Worm (Caenorhabditis elegans) whole organism, late embryonic: Measurements from ENCODE around the gene comt-1.
A peak's percentile ranks its signal among the peaks of the same experiment; 100 is the strongest.

Source experiments
- C38D4.7 ChIP-seq: fragments of 200-800 bp; sonication (Bioruptor generic); optimal IDR thresholded peaks from 2 replicates; lab custom pipeline; 2018; ENCODE audit warnings: mild to moderate bottlenecking, missing genetic modification characterization, moderate library complexity, missing compliant biosample characterization
- F13H6.1 ChIP-seq: sonication (generic microtip); optimal IDR thresholded peaks from 2 replicates; lab custom pipeline; 2016; ENCODE audit warnings: missing genetic modification characterization, missing compliant biosample characterization
- K09A11.1 ChIP-seq: sonication (generic microtip); optimal IDR thresholded peaks from 2 replicates; lab custom pipeline; 2017; ENCODE audit warnings: antibody characterized with exemption, mild to moderate bottlenecking, missing genetic modification characterization, missing compliant biosample characterization; ENCODE audit not compliant: insufficient read depth
- T23F11.4 ChIP-seq: fragments of 200-800 bp; sonication (Bioruptor generic); optimal IDR thresholded peaks from 2 replicates; lab custom pipeline; 2018; ENCODE audit warnings: mild to moderate bottlenecking, missing genetic modification characterization, missing compliant biosample characterization
- Y22D7AL.16 ChIP-seq: sonication (generic microtip); optimal IDR thresholded peaks from 2 replicates; lab custom pipeline; 2016; ENCODE audit warnings: missing genetic modification characterization, missing compliant biosample characterization
- ahr-1 ChIP-seq: sonication (generic microtip); optimal IDR thresholded peaks from 2 replicates; lab custom pipeline; 2016; ENCODE audit warnings: missing genetic modification characterization, missing compliant biosample characterization
- ceh-22 ChIP-seq: sonication (generic microtip); optimal IDR thresholded peaks from 2 replicates; lab custom pipeline; 2017; ENCODE audit warnings: missing biosample characterization, missing genetic modification characterization
- ceh-24 ChIP-seq: sonication (generic microtip); optimal IDR thresholded peaks from 2 replicates; lab custom pipeline; 2016; ENCODE audit warnings: mild to moderate bottlenecking, missing genetic modification characterization, missing compliant biosample characterization
- ceh-34 ChIP-seq: sonication (generic microtip); optimal IDR thresholded peaks from 2 replicates; lab custom pipeline; 2016; ENCODE audit warnings: mild to moderate bottlenecking, missing genetic modification characterization, missing compliant biosample characterization
- ceh-45 ChIP-seq: fragments of 200-800 bp; sonication (Bioruptor generic); IDR thresholded peaks from 2 replicates; pipeline ENCODE4 v1.3.6; 2022; ENCODE audit warnings: missing genetic modification reagents, missing genetic modification characterization, missing compliant biosample characterization
- ceh-6 ChIP-seq: fragments of 200-800 bp; sonication (Bioruptor generic); optimal IDR thresholded peaks from 2 replicates; lab custom pipeline; 2018; ENCODE audit warnings: mild to moderate bottlenecking, missing genetic modification characterization, missing compliant biosample characterization
- ceh-9 ChIP-seq: sonication (generic microtip); optimal IDR thresholded peaks from 2 replicates; lab custom pipeline; 2016; ENCODE audit warnings: mild to moderate bottlenecking, missing genetic modification characterization, inconsistent platforms, missing compliant biosample characterization
- che-1 ChIP-seq: sonication (generic microtip); optimal IDR thresholded peaks from 2 replicates; lab custom pipeline; 2016; ENCODE audit warnings: mild to moderate bottlenecking, missing genetic modification characterization, missing compliant biosample characterization
- dve-1 ChIP-seq: sonication (generic microtip); optimal IDR thresholded peaks from 2 replicates; lab custom pipeline; 2017; ENCODE audit warnings: antibody characterized with exemption, mild to moderate bottlenecking, missing genetic modification characterization, missing compliant biosample characterization
- elt-2 ChIP-seq: sonication (generic microtip); optimal IDR thresholded peaks from 2 replicates; lab custom pipeline; 2016; ENCODE audit warnings: missing genetic modification reagents, missing genetic modification characterization, missing compliant biosample characterization
- ets-4 ChIP-seq: sonication (generic microtip); optimal IDR thresholded peaks from 2 replicates; lab custom pipeline; 2016; ENCODE audit warnings: missing genetic modification characterization, missing compliant biosample characterization
- fkh-10 ChIP-seq: fragments of 150-350 bp; optimal IDR thresholded peaks from 2 replicates; lab custom pipeline; 2014; ENCODE audit warnings: missing biosample characterization, missing genetic modification reagents, missing genetic modification characterization
- fkh-6 ChIP-seq: sonication (generic microtip); optimal IDR thresholded peaks from 2 replicates; lab custom pipeline; 2016; ENCODE audit warnings: missing genetic modification characterization, missing compliant biosample characterization
- gmeb-2 ChIP-seq: sonication (generic microtip); optimal IDR thresholded peaks from 2 replicates; lab custom pipeline; 2016; ENCODE audit warnings: missing genetic modification characterization, inconsistent platforms, missing compliant biosample characterization
- hlh-15 ChIP-seq: sonication (generic microtip); optimal IDR thresholded peaks from 2 replicates; lab custom pipeline; 2016; ENCODE audit warnings: missing genetic modification characterization, missing compliant biosample characterization
- hlh-6 ChIP-seq: sonication (generic microtip); optimal IDR thresholded peaks from 2 replicates; lab custom pipeline; 2016; ENCODE audit warnings: missing genotype, missing genetic modification characterization, missing compliant biosample characterization
- hlh-8 ChIP-seq: sonication (generic microtip); optimal IDR thresholded peaks from 2 replicates; lab custom pipeline; 2016; ENCODE audit warnings: missing genotype, missing genetic modification characterization, missing compliant biosample characterization
- lim-6 ChIP-seq: sonication (generic microtip); optimal IDR thresholded peaks from 2 replicates; lab custom pipeline; 2016; ENCODE audit warnings: missing genetic modification characterization, missing compliant biosample characterization
- nhr-11 ChIP-seq: fragments of 150-350 bp; optimal IDR thresholded peaks from 2 replicates; lab custom pipeline; 2014; ENCODE audit warnings: missing biosample characterization, missing genetic modification characterization
- nhr-232 ChIP-seq: sonication (generic microtip); optimal IDR thresholded peaks from 2 replicates; lab custom pipeline; 2016; ENCODE audit warnings: missing genetic modification characterization, missing compliant biosample characterization
- npax-4 ChIP-seq: sonication (generic microtip); optimal IDR thresholded peaks from 2 replicates; lab custom pipeline; 2016; ENCODE audit warnings: missing genetic modification characterization, missing compliant biosample characterization
- odd-2 ChIP-seq: sonication (generic microtip); optimal IDR thresholded peaks from 2 replicates; lab custom pipeline; 2017; ENCODE audit warnings: antibody characterized with exemption, mild to moderate bottlenecking, missing genetic modification characterization, missing compliant biosample characterization
- pag-3 ChIP-seq: sonication (generic microtip); optimal IDR thresholded peaks from 2 replicates; lab custom pipeline; 2016; ENCODE audit warnings: missing compliant biosample characterization, missing genetic modification characterization, borderline replicate concordance
- pat-9 ChIP-seq: fragments of 200-800 bp; sonication (Bioruptor generic); optimal IDR thresholded peaks from 2 replicates; lab custom pipeline; 2018; ENCODE audit warnings: mild to moderate bottlenecking, missing genetic modification characterization, moderate library complexity, missing compliant biosample characterization
- pax-1 ChIP-seq: fragments of 150-350 bp; optimal IDR thresholded peaks from 2 replicates; lab custom pipeline; 2014; ENCODE audit warnings: missing biosample characterization, missing genetic modification characterization
- pha-2 ChIP-seq: sonication (generic microtip); optimal IDR thresholded peaks from 2 replicates; lab custom pipeline; 2017; ENCODE audit warnings: mild to moderate bottlenecking, missing genetic modification characterization, missing compliant biosample characterization
- pqm-1 ChIP-seq: sonication (generic microtip); optimal IDR thresholded peaks from 2 replicates; lab custom pipeline; 2016; ENCODE audit warnings: missing genetic modification characterization, missing compliant biosample characterization
- pros-1 ChIP-seq: fragments of 150-350 bp; optimal IDR thresholded peaks from 2 replicates; lab custom pipeline; 2014; ENCODE audit warnings: missing biosample characterization, missing genetic modification reagents, missing genetic modification characterization
- ref-2 ChIP-seq: sonication (generic microtip); optimal IDR thresholded peaks from 2 replicates; lab custom pipeline; 2016; ENCODE audit warnings: missing genetic modification characterization, missing compliant biosample characterization
- sox-2 ChIP-seq: fragments of 200-800 bp; sonication (Bioruptor generic); IDR thresholded peaks from 2 replicates; pipeline ENCODE4 v1.3.6; 2022; ENCODE audit warnings: missing genetic modification reagents, missing genetic modification characterization, missing compliant biosample characterization
- sox-4 ChIP-seq: sonication (generic microtip); optimal IDR thresholded peaks from 2 replicates; lab custom pipeline; 2017; ENCODE audit warnings: mild to moderate bottlenecking, missing genetic modification characterization, inconsistent platforms, missing compliant biosample characterization
- syd-9 ChIP-seq: sonication (generic microtip); optimal IDR thresholded peaks from 2 replicates; lab custom pipeline; 2016; ENCODE audit warnings: mild to moderate bottlenecking, missing genetic modification characterization, moderate library complexity, missing compliant biosample characterization
- unc-42 ChIP-seq: sonication (generic microtip); optimal IDR thresholded peaks from 2 replicates; lab custom pipeline; 2016; ENCODE audit warnings: missing genotype, missing genetic modification characterization, missing compliant biosample characterization
- unc-86 ChIP-seq: sonication (generic microtip); optimal IDR thresholded peaks from 2 replicates; lab custom pipeline; 2016; ENCODE audit warnings: missing genetic modification characterization, missing compliant biosample characterization

The comt-1 gene

DNA sequence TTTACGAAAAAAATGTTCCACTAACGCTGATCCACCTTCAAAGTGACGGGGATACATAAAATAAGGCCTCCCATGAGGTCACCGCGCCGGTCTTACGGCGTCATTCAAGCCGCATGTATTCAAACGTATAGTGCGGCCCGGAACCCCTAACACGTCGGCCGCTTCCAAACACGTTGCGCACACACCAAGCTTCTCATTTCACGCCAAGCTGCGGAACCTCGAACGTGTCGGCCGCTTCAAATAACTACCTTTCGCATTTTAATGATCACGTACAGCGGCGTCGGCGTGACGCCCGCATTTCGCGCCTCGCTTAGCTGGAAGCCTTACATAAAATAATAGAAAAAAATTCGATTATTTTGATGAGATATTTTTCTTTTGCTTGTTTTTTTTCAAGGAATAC lies 18.8 kb downstream of the comt-1 start:
- no peak for TF ChIP-seq ceh-45 (GFP tag; lab: Robert Waterston, UW)
- TF ChIP-seq fkh-6 (tag; lab: Kevin White, UChicago) = no peak
- TF ChIP-seq ets-4 = no peak
- no peak for TF ChIP-seq pat-9 (tag; lab: Kevin White, UChicago)
- no peak for TF ChIP-seq ceh-24
- no peak for TF ChIP-seq fkh-10 (GFP tag; lab: Kevin White, UChicago)
- TF ChIP-seq gmeb-2 = no peak
- TF ChIP-seq syd-9 (tag; lab: Kevin White, UChicago) = no peak
- no peak for TF ChIP-seq pqm-1 (tag; lab: Kevin White, UChicago)
- no peak for TF ChIP-seq hlh-6
- no peak for TF ChIP-seq nhr-232 (tag; lab: Kevin White, UChicago)
- no peak for TF ChIP-seq odd-2 (tag; lab: Kevin White, UChicago)
- no peak for TF ChIP-seq hlh-8 (tag; lab: Kevin White, UChicago)
- no peak for TF ChIP-seq ceh-6 (GFP tag; lab: Kevin White, UChicago)
- no peak for TF ChIP-seq pha-2 (tag; lab: Kevin White, UChicago)
- TF ChIP-seq ceh-22 (tag; lab: Kevin White, UChicago) = no peak

DNA sequence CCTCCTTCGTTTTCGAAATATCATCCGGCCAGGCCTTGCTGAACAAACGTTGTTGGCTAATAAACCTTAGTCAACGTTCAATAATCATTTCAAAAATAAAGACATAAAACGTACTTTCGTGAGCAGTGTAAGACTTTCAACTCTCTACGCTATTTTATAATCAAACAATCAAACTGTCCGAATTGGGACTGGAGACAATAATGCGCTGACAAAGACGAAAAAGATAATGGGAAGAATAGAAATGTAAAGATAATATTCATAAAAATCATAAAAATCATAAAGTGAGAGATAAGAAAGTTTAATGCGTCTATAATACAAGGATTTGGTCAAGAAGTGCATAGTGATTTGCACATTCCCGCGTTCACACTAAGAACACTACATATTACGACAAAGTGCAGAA lies 20.5 kb downstream of the comt-1 start:
- no peak for TF ChIP-seq unc-42 (tag; lab: Kevin White, UChicago)
- TF ChIP-seq fkh-6 (tag; lab: Kevin White, UChicago) = no peak
- no peak for TF ChIP-seq nhr-232 (tag; lab: Kevin White, UChicago)
- peak; percentile 35 for TF ChIP-seq elt-2 (tag; lab: Kevin White, UChicago)
- no peak for TF ChIP-seq pros-1
- TF ChIP-seq, all 69 proteins: peak for 1

DNA sequence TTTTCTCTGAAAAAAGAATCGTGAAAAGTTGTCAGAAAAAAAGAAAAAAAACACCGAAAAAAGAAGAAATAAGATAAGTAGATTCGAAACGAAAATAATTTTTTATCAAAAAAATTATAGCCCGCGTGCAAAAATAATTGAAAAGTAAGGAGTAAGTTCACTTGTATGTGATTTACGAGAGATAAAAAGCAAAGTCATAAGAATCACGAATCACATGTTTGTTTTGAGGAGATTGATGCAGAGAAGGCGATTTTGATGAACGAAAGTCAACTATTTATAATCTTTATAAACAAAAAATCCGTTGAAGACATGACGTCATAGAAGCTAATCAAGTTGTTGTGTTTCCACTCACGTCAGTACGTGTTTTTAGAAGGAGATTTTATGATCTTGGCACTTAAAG lies 22.0 kb downstream of the comt-1 start, which contains the start of gene Y71H10B.1:
Gene Y71H10B.1, minus strand, starts transcription at position 6 of the 400 bp plus-strand sequence.
- no peak for TF ChIP-seq unc-86
- TF ChIP-seq ets-4 = no peak
- no peak for TF ChIP-seq Y22D7AL.16 (tag; lab: Kevin White, UChicago)
- TF ChIP-seq C38D4.7 (GFP tag; lab: Kevin White, UChicago) = no peak
- no peak for TF ChIP-seq pat-9 (tag; lab: Kevin White, UChicago)
- TF ChIP-seq sox-2 (GFP tag; lab: Robert Waterston, UW) = no peak
- no peak for TF ChIP-seq T23F11.4 (GFP tag; lab: Kevin White, UChicago)
- TF ChIP-seq che-1 (tag; lab: Kevin White, UChicago) = no peak
- no peak for TF ChIP-seq K09A11.1 (tag; lab: Kevin White, UChicago)
- TF ChIP-seq sox-4 (tag; lab: Kevin White, UChicago) = no peak
- TF ChIP-seq hlh-6 = no peak
- no peak for TF ChIP-seq ceh-9 (tag; lab: Kevin White, UChicago)
- TF ChIP-seq dve-1 (tag; lab: Kevin White, UChicago) = no peak
- no peak for TF ChIP-seq pax-1 (tag; lab: Kevin White, UChicago)
- no peak for TF ChIP-seq fkh-6 (tag; lab: Kevin White, UChicago)
- no peak for TF ChIP-seq fkh-10 (GFP tag; lab: Kevin White, UChicago)
- TF ChIP-seq ahr-1 (tag; lab: Kevin White, UChicago) = no peak
- TF ChIP-seq npax-4 = no peak
- TF ChIP-seq pag-3 = no peak

DNA sequence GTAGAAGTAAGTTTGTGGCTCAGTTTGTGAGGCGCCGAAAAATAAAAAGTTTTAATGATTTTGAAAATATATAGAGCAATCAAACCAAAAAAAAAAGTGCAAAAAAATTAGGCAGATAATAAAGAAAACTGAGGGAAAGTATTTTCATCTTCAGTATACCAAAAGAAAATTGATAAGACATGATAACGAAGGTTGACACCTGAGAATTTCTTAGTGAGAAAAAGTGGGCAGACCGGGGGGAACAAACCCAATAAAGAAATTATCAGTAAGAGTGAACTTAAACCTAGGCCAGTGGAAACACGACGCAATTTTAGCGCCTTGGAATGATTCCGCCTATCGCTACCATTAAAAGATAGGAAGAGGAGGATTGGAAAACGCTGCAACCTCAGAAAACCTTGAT lies 23.7 kb downstream of the comt-1 start:
- TF ChIP-seq ceh-34 (no peak), nhr-11 (tag; lab: Kevin White, UChicago) (no peak), sox-4 (tag; lab: Kevin White, UChicago) (no peak), nhr-232 (tag; lab: Kevin White, UChicago) (no peak), fkh-10 (GFP tag; lab: Kevin White, UChicago) (no peak), hlh-15 (no peak), ref-2 (tag; lab: Kevin White, UChicago) (no peak), lim-6 (no peak), ceh-24 (no peak), F13H6.1 (tag; lab: Kevin White, UChicago) (no peak), ceh-22 (tag; lab: Kevin White, UChicago) (no peak)
- TF ChIP-seq, all 69 proteins: peak for 0
